Worm (Caenorhabditis elegans): Measurements from ENCODE around the gene grl-27.

The grl-27 gene

DNA sequence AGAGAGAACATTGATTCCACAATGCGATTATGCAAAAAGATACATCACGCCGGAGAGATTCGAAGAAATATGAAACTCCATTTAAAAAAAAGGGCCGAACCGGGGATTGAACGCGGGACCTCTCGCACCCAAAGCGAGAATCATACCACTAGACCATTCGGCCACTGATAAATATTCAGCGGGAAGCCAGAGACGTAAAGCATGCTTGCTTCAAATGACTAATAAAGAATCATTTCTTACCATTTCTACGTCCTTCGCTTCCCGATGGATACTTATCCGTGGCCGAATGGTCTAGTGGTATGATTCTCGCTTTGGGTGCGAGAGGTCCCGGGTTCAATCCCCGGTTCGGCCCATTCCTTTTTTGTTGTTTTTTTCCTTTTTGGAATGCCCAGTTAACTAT, 12.6 kb upstream of the grl-27 start:
- TF ChIP-seq gmeb-2 (tag; optimal IDR thresholded peaks at IDR 0.05) (no peak), hlh-15 (tag; optimal IDR thresholded peaks at IDR 0.05) (no peak), ceh-14 (tag; optimal IDR thresholded peaks at IDR 0.05) (no peak), pros-1 (tag; optimal IDR thresholded peaks at IDR 0.05) (no peak)

DNA sequence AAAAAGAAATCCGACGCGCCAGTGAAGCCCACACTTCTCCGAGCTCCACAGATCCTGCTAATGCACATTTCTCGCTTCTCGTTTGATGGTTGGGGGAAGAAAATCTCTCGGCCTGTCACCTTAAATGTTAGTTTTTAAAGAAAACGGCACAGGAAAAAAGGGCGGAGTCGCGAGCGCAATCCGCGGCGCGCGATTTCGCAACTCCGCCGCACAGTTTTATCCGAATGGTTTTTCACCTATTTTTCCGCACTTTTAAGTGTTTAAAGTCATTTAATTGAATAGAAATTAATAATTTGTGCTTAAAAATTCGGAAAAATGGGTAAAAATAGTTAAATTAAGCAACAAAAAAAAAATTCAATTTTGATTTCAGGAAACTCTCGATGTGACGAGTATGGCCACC, 12.0 kb upstream of the grl-27 start:
- TF ChIP-seq ztf-16 (tag; optimal IDR thresholded peaks at IDR 0.05) (peak; percentile 15), nfya-1 (tag; optimal IDR thresholded peaks at IDR 0.05) (peak; percentile 24), T23F11.4 (GFP tag; optimal IDR thresholded peaks at IDR 0.05) (no peak), sox-4 (tag; optimal IDR thresholded peaks at IDR 0.05) (peak; percentile 73), fkh-10 (GFP tag; optimal IDR thresholded peaks at IDR 0.05) (no peak), rnt-1 (tag; optimal IDR thresholded peaks at IDR 0.05) (no peak), ceh-34 (tag; optimal IDR thresholded peaks at IDR 0.05) (peak; percentile 74), ceh-2 (tag; optimal IDR thresholded peaks at IDR 0.05) (peak; percentile 39), ceh-9 (tag; optimal IDR thresholded peaks at IDR 0.05) (no peak), ama-1 (optimal IDR thresholded peaks at IDR 0.05) (no peak), sdc-2 (tag; optimal IDR thresholded peaks at IDR 0.05) (peak; percentile 19), hlh-30 (tag; optimal IDR thresholded peaks at IDR 0.05; ENCODE audit: insufficient read depth) (no peak), ceh-48 (tag; optimal IDR thresholded peaks at IDR 0.05) (peak; percentile 34), ref-2 (tag; optimal IDR thresholded peaks at IDR 0.05) (no peak), ahr-1 (tag; optimal IDR thresholded peaks at IDR 0.05) (no peak), npax-4 (tag; optimal IDR thresholded peaks at IDR 0.05) (peak; percentile 27), ceh-22 (tag; optimal IDR thresholded peaks at IDR 0.05) (no peak), ceh-19 (GFP tag; optimal IDR thresholded peaks at IDR 0.05) (peak; percentile 49), pha-4 (tag; optimal IDR thresholded peaks at IDR 0.05) (no peak), gmeb-2 (tag; optimal IDR thresholded peaks at IDR 0.05) (peak; percentile 40), tbx-2 (tag; optimal IDR thresholded peaks at IDR 0.05) (peak; percentile 74), ceh-31 (tag; optimal IDR thresholded peaks at IDR 0.05) (peak; percentile 62), pqm-1 (tag; optimal IDR thresholded peaks at IDR 0.05) (no peak), ets-4 (tag; optimal IDR thresholded peaks at IDR 0.05) (no peak), sox-2 (GFP tag; IDR thresholded peaks at IDR 0.05) (no peak; the same call in 1 of the 2 replicates), C38D4.7 (GFP tag; optimal IDR thresholded peaks at IDR 0.05) (peak; percentile 54), pag-3 (tag; optimal IDR thresholded peaks at IDR 0.05; ENCODE audit: borderline replicate concordance) (no peak), ceh-30 (tag; optimal IDR thresholded peaks at IDR 0.05) (no peak), ceh-6 (GFP tag; optimal IDR thresholded peaks at IDR 0.05) (peak; percentile 39), zip-5 (tag; optimal IDR thresholded peaks at IDR 0.05) (peak; percentile 16), eyg-1 (tag; optimal IDR thresholded peaks at IDR 0.05) (no peak), mec-3 (tag; optimal IDR thresholded peaks at IDR 0.05; ENCODE audit: borderline replicate concordance) (peak; percentile 13), ceh-24 (tag; optimal IDR thresholded peaks at IDR 0.05) (peak; percentile 0), C08G9.2 (tag; optimal IDR thresholded peaks at IDR 0.05) (no peak), tbx-7 (tag; optimal IDR thresholded peaks at IDR 0.05) (no peak), dve-1 (tag; optimal IDR thresholded peaks at IDR 0.05) (no peak), pha-2 (tag; optimal IDR thresholded peaks at IDR 0.05) (peak; percentile 80), ceh-18 (tag; optimal IDR thresholded peaks at IDR 0.05) (peak; percentile 19), fax-1 (tag; optimal IDR thresholded peaks at IDR 0.05) (peak; percentile 20), lim-6 (tag; optimal IDR thresholded peaks at IDR 0.05) (no peak), F13H6.1 (tag; optimal IDR thresholded peaks at IDR 0.05) (peak; percentile 46), unc-42 (tag; optimal IDR thresholded peaks at IDR 0.05) (no peak), elt-4 (tag; optimal IDR thresholded peaks at IDR 0.05) (no peak), fkh-6 (tag; optimal IDR thresholded peaks at IDR 0.05) (peak; percentile 33), hlh-13 (GFP tag; optimal IDR thresholded peaks at IDR 0.05) (no peak), unc-55 (GFP tag; optimal IDR thresholded peaks at IDR 0.05) (no peak), hlh-15 (tag; optimal IDR thresholded peaks at IDR 0.05) (peak; percentile 31), ttx-3 (tag; optimal IDR thresholded peaks at IDR 0.05) (peak; percentile 64), K02D7.2 (tag; optimal IDR thresholded peaks at IDR 0.05) (peak; percentile 18), syd-9 (tag; optimal IDR thresholded peaks at IDR 0.05) (no peak)

Measured in whole organism, late embryonic.